Fruit fly (Drosophila melanogaster) whole organism, larva: Measurements from ENCODE around the gene CG13010.

Source experiments
- noc ChIP-seq: fragments of 200-800 bp; sonication (Bioruptor generic); optimal IDR thresholded peaks from 3 replicates; lab custom pipeline; 2019; ENCODE audit warnings: missing biosample characterization, mild to moderate bottlenecking, missing genetic modification characterization, moderate library complexity

CG13010 gene

dm6 chrX:16643363-16643946, 35.3 kb downstream of the CG13010 start:
- no peak for TF ChIP-seq noc

DNA sequence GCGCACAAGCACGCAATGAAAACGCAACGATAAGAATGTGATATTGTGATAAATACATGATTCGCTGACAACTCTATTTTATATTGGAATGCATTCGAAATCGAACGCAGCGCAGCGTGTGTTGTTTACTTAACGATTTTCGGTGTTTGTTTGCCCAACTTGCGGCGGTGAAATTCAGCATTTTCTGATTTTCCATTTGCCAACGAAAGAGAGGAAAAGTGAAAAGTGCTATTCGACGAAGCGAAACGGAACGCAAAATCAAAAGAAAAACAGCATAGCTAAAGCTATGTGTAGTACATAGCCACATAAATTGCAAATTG, 37.7 kb downstream of the CG13010 start:
- no peak for TF ChIP-seq noc

DNA sequence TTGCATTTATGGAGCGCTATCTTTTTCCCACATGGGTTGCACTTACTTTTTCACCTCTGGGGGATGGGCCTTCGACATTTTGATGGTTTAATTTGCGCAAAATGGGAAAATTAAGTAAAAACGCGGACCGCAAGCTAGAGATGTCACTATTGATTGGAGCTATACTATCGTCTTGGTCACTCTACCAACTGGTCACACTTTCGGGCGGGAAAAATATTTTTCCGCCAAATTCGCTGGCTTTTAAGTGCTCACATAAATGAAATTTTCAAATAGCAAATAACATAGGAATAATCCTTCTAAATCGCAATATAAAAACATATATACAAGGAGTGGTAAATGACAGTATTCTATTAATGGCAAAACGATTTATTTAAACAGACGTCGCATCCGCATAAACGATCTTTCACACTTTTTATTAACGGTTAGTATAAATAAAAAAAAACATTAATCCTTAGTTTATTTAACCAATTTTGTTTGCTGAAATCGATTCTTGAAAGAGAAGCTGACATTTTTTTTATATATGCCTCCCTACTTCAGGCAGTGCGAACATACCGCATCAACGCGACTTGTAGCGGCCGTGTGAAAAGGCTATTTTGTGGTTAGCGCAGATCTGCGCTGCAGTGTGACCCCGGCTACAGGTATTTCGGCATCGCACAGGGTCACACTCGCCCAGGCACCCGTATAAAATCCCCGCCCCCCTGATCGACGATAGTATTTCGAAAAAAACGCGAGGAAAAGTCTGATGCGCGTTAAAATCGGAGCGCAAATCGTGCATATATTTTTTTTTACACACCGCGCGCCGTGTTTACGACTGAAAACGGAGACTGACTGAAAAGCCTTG, 38.3 kb downstream of the CG13010 start, which contains the start of the genes SNRPG and mthl1:
Gene SNRPG, minus strand, starts transcription at position 160 of the 841 bp plus-strand sequence.
Gene mthl1, plus strand, starts transcription at position 709 of the 841 bp plus-strand sequence.
- no peak for TF ChIP-seq noc

- TF ChIP-seq noc, result peak; percentile 66
Measured at dm6 chrX:16637594-16638485, 40.9 kb downstream of the CG13010 start, which contains the start of gene RpS19a. RpS19a (plus strand) TSS chrX:16637894.

dm6 chrX:16637106-16637590, 41.6 kb downstream of the CG13010 start, which contains the start of gene Rok:
Rok (minus strand) TSS chrX:16637414.
- no peak for TF ChIP-seq noc

DNA sequence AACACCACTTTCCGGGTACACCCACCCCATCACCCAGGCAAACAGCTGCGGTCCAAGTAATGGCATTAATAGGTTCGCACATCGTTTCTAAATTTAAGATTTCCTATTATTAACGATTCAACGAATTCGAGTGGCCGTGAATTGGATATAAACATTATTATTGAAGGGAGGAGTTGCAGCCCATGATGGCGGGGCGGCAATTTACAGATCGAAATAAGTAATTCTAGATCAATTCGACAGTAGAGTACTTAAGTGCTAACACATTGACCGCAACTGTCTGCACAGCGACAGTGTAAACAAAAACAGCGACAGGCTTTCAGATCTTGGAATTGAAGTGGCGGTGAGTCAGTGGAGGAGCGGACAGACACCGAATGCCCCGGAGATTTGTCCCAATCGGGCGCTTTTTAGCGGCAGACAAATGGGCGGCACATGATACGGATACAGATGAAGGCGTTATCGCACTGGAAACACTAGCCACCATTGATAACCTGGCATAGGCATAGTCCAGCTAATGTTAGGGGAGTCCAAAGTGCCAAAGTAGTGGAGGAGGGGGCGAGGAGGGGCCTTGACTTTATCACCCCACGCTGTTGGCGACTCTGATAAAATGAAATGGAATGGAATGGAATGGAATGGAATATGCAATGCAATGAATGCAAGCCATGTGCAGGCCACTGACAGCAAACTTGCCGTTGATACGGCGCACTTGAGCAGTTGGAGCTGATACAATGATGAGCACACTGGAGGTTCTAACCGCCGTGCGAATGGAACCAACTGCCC, 45.4 kb downstream of the CG13010 start:
- TF ChIP-seq noc, result no peak

dm6 chrX:16632135-16632534, 46.6 kb downstream of the CG13010 start, which contains the start of gene CG9777:
CG9777 (minus strand) TSS chrX:16632235.
- no peak for TF ChIP-seq noc
